Fruit fly (Drosophila melanogaster) whole organism, pupa: Measurements from ENCODE around the gene cmpy.

ENCODE experiments used
- CG14655 ChIP-seq: fragments of 200-800 bp; sonication (Bioruptor generic); optimal IDR thresholded peaks from 3 replicates; lab custom pipeline; 2017; ENCODE audit warnings: mild to moderate bottlenecking, missing biosample characterization, missing genetic modification reagents, missing genetic modification characterization
- CG34367 ChIP-seq: fragments of 200-800 bp; sonication (Bioruptor generic); optimal IDR thresholded peaks from 2 replicates; lab custom pipeline; 2018; ENCODE audit warnings: missing biosample characterization, mild to moderate bottlenecking, missing genetic modification characterization
- CG8159 ChIP-seq: fragments of 200-800 bp; sonication (Bioruptor generic); optimal IDR thresholded peaks from 3 replicates; lab custom pipeline; 2018; ENCODE audit warnings: missing biosample characterization, mild to moderate bottlenecking, missing genetic modification characterization, moderate library complexity
- Ets98B ChIP-seq: fragments of 200-800 bp; sonication (Bioruptor generic); IDR thresholded peaks from 2 replicates; pipeline ENCODE4 v1.3.6; 2022; ENCODE audit warnings: missing biosample characterization, missing genetic modification characterization

DNA sequence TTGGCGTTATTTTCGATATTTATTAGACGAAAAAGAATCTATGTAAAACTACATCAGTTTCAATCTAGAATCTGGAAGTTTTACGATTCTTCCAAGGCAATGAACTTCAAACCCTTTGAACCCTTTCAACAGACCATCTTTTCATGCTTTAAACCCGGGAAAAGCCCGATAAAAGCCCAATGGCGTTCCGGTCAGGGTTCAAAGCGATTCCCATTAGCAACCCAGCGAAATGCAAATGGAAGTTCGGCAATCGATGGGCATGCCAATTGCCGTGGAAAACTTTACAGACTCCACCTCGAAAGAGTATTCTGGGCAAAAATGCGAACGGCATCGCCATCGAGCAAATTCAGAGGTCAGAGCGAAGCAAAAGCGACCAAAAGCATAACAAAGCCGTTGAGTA lies 13.5 kb upstream of the cmpy start:
- TF ChIP-seq CG14655 (no peak), CG34367 (tag; lab: Kevin White, UChicago) (no peak), CG8159 (tag; lab: Kevin White, UChicago) (peak; percentile 31), Ets98B (GFP tag; lab: Robert Waterston, UW) (no peak)
